Fruit fly (Drosophila melanogaster) whole organism, wandering third instar larva: ENCODE data around the gene jumu.

Experiments used
- Abd-B ChIP-seq: fragments of >200 bp; optimal IDR thresholded peaks from 2 replicates; lab custom pipeline; 2017; ENCODE audit warnings: missing biosample characterization, missing genetic modification characterization
- CG32264 ChIP-seq: fragments of 200-800 bp; sonication (Bioruptor generic); optimal IDR thresholded peaks from 2 replicates; lab custom pipeline; 2016; ENCODE audit warnings: missing biosample characterization, missing genetic modification characterization
- CG9705 ChIP-seq: fragments of 200-800 bp; sonication (Bioruptor generic); optimal IDR thresholded peaks from 2 replicates; lab custom pipeline; 2018; ENCODE audit warnings: missing biosample characterization, mild to moderate bottlenecking, missing genetic modification characterization
- CrebA ChIP-seq: fragments of 200-800 bp; sonication (Bioruptor generic); optimal IDR thresholded peaks from 2 replicates; lab custom pipeline; 2016; ENCODE audit warnings: missing biosample characterization, mild to moderate bottlenecking, missing genetic modification characterization, borderline replicate concordance
- Dfd ChIP-seq: fragments of >200 bp; optimal IDR thresholded peaks from 2 replicates; lab custom pipeline; 2017; ENCODE audit warnings: missing biosample characterization, missing genetic modification characterization
- Dif ChIP-seq: fragments of 200-275, 200-300 bp; sonication (Bioruptor generic); optimal IDR thresholded peaks from 2 replicates; lab custom pipeline; 2018; ENCODE audit warnings: missing biosample characterization, missing genetic modification characterization; ENCODE audit not compliant: partially characterized antibody
- GATAd ChIP-seq: sonication (Bioruptor generic); optimal IDR thresholded peaks from 2 replicates; lab custom pipeline; 2016; ENCODE audit warnings: missing biosample characterization, missing genetic modification characterization
- HLH106 ChIP-seq: fragments of 200-800 bp; optimal IDR thresholded peaks from 3 replicates; lab custom pipeline; 2019; ENCODE audit warnings: missing biosample characterization, mild to moderate bottlenecking, missing genetic modification characterization, moderate library complexity
- Hnf4 ChIP-seq: fragments of 200-800 bp; sonication (Bioruptor generic); optimal IDR thresholded peaks from 2 replicates; lab custom pipeline; 2016; ENCODE audit warnings: missing biosample characterization, mild to moderate bottlenecking, missing genetic modification characterization
- Hr78 ChIP-seq: fragments of >200 bp; optimal IDR thresholded peaks from 2 replicates; lab custom pipeline; 2017; ENCODE audit warnings: missing biosample characterization, missing genetic modification characterization
- Hr83 ChIP-seq: fragments of 200-300 bp; sonication (Bioruptor generic); optimal IDR thresholded peaks from 2 replicates; lab custom pipeline; 2016; ENCODE audit warnings: missing biosample characterization, mild to moderate bottlenecking, missing genetic modification characterization, moderate library complexity; ENCODE audit not compliant: poor library complexity, severe bottlenecking
- Jra ChIP-seq: sonication (Bioruptor generic); optimal IDR thresholded peaks from 2 replicates; lab custom pipeline; 2016; ENCODE audit warnings: missing biosample characterization, missing genetic modification characterization
- Mio ChIP-seq: sonication (Bioruptor generic); optimal IDR thresholded peaks from 2 replicates; lab custom pipeline; 2016; ENCODE audit warnings: missing biosample characterization, missing genetic modification characterization
- Myc ChIP-seq: fragments of >200 bp; optimal IDR thresholded peaks from 2 replicates; lab custom pipeline; 2017
- N ChIP-seq: fragments of >200 bp; optimal IDR thresholded peaks from 2 replicates; lab custom pipeline; 2018; ENCODE audit warnings: missing biosample characterization, missing external identifiers, missing genetic modification characterization
- OdsH ChIP-seq: fragments of 200-800 bp; sonication (Bioruptor generic); optimal IDR thresholded peaks from 2 replicates; lab custom pipeline; 2016; ENCODE audit warnings: missing biosample characterization, mild to moderate bottlenecking, missing genetic modification characterization
- Rel ChIP-seq, 2 experiments: fragments of 200-800 bp; sonication (Bioruptor generic) in 1 of 2; optimal IDR thresholded peaks; 2 replicates in 1 of 2; 3 replicates in 1 of 2; lab custom pipeline; 2016 to 2019; ENCODE audit warnings: mild to moderate bottlenecking in 2 of 2, missing biosample characterization in 2 of 2, missing genetic modification characterization in 2 of 2, moderate library complexity in 1 of 2
- Sp1 ChIP-seq: fragments of 200-800 bp; sonication (Bioruptor generic); optimal IDR thresholded peaks from 3 replicates; lab custom pipeline; 2019; ENCODE audit warnings: missing biosample characterization, mild to moderate bottlenecking, missing genetic modification characterization, moderate library complexity
- Vsx2 ChIP-seq: fragments of 200-300, 225-300 bp; sonication (Bioruptor generic); optimal IDR thresholded peaks from 2 replicates; lab custom pipeline; 2018; ENCODE audit warnings: missing biosample characterization, missing genetic modification characterization; ENCODE audit not compliant: partially characterized antibody
- br ChIP-seq: fragments of 200-800 bp; sonication (Bioruptor generic); optimal IDR thresholded peaks from 2 replicates; lab custom pipeline; 2016; ENCODE audit warnings: missing biosample characterization, missing genetic modification characterization
- brk ChIP-seq: fragments of 200-800 bp; sonication (Bioruptor generic); optimal IDR thresholded peaks from 2 replicates; lab custom pipeline; 2016; ENCODE audit warnings: missing biosample characterization, mild to moderate bottlenecking, missing genetic modification characterization
- dl ChIP-seq, 2 experiments: fragments of 175-275, 200-275 bp in 1 of 2; fragments of 200-275 bp in 1 of 2; sonication (Bioruptor generic); optimal IDR thresholded peaks; lab custom pipeline; 2018; ENCODE audit warnings: mild to moderate bottlenecking in 2 of 2, missing biosample characterization in 2 of 2, missing genetic modification characterization in 2 of 2, moderate library complexity in 2 of 2; ENCODE audit not compliant: partially characterized antibody in 2 of 2, insufficient read depth in 1 of 2
- dmrt93B ChIP-seq: fragments of 200-800 bp; sonication (Bioruptor generic); optimal IDR thresholded peaks from 2 replicates; lab custom pipeline; 2018; ENCODE audit warnings: missing biosample characterization, mild to moderate bottlenecking, missing genetic modification characterization
- dsf ChIP-seq: sonication (Bioruptor generic); optimal IDR thresholded peaks from 2 replicates; lab custom pipeline; 2016; ENCODE audit warnings: missing biosample characterization, missing genetic modification characterization, borderline replicate concordance
- ey ChIP-seq: fragments of 200-800 bp; sonication (Bioruptor generic); optimal IDR thresholded peaks from 2 replicates; lab custom pipeline; 2016; ENCODE audit warnings: missing biosample characterization, missing genetic modification characterization
- foxo ChIP-seq, 2 experiments: fragments of 200-800 bp; sonication (Bioruptor generic); optimal IDR thresholded peaks; 2 replicates in 1 of 2; 3 replicates in 1 of 2; lab custom pipeline; 2016 to 2017; ENCODE audit warnings: missing biosample characterization in 2 of 2, missing genetic modification characterization in 2 of 2
- fru ChIP-seq: fragments of 200-800 bp; sonication (Bioruptor generic); optimal IDR thresholded peaks from 3 replicates; lab custom pipeline; 2016; ENCODE audit warnings: missing biosample characterization, mild to moderate bottlenecking, missing genetic modification characterization
- h ChIP-seq: fragments of 200-800 bp; sonication (Bioruptor generic); optimal IDR thresholded peaks from 3 replicates; lab custom pipeline; 2016; ENCODE audit warnings: missing biosample characterization, mild to moderate bottlenecking, missing genetic modification characterization
- jim ChIP-seq: fragments of 175-275, 200-325 bp; sonication (Bioruptor generic); optimal IDR thresholded peaks from 2 replicates; lab custom pipeline; 2016; ENCODE audit warnings: missing biosample characterization, mild to moderate bottlenecking, missing genetic modification characterization
- lola ChIP-seq: fragments of >200 bp; optimal IDR thresholded peaks from 2 replicates; lab custom pipeline; 2017; ENCODE audit warnings: missing biosample characterization, missing genetic modification characterization
- pan ChIP-seq: fragments of >200 bp; optimal IDR thresholded peaks from 2 replicates; lab custom pipeline; 2017
- psq ChIP-seq: fragments of 200-800 bp; sonication (Bioruptor generic); optimal IDR thresholded peaks from 3 replicates; lab custom pipeline; 2017; ENCODE audit warnings: missing biosample characterization, mild to moderate bottlenecking, missing genetic modification characterization, moderate library complexity
- rgr ChIP-seq: fragments of 200-800 bp; sonication (Bioruptor generic); optimal IDR thresholded peaks from 3 replicates; lab custom pipeline; 2016; ENCODE audit warnings: missing biosample characterization, mild to moderate bottlenecking, missing genetic modification characterization
- sage ChIP-seq: fragments of 200-800 bp; sonication (Bioruptor generic); optimal IDR thresholded peaks from 2 replicates; lab custom pipeline; 2016; ENCODE audit warnings: missing biosample characterization, mild to moderate bottlenecking, missing genetic modification characterization
- sv ChIP-seq: fragments of 200-800 bp; sonication (Bioruptor generic); optimal IDR thresholded peaks from 3 replicates; lab custom pipeline; 2016; ENCODE audit warnings: missing biosample characterization, missing genetic modification characterization
- tai ChIP-seq: sonication (Bioruptor generic); optimal IDR thresholded peaks from 2 replicates; lab custom pipeline; 2016; ENCODE audit warnings: missing biosample characterization, missing genetic modification characterization
- usp ChIP-seq: fragments of >200 bp; optimal IDR thresholded peaks from 2 replicates; lab custom pipeline; 2017; ENCODE audit warnings: missing biosample characterization, missing genetic modification characterization
- woc ChIP-seq: sonication (Bioruptor generic); optimal IDR thresholded peaks from 2 replicates; lab custom pipeline; 2016; ENCODE audit warnings: missing biosample characterization, mild to moderate bottlenecking, missing genetic modification characterization

The jumu gene

DNA sequence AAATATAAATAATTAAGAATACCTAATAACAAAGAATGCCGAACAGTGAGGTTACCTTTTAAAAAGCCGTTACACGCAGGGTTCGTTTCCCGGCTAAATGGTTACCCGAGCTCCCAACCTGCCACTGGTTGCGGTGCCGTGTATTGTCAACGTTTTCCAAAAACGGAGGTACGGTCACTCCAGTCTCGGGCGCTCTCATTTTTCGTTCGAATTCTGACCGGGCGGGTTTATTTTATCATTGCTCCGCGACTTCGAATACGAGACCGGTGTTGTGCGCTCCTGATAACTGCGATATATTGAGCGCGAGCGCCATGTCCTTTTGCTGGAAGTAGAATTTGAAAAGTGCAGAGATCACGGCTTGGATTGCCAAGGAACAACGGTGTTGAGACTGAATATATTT lies at the start of gene jumu:
Gene jumu, plus strand, starts transcription at position 196 of the 400 bp plus-strand sequence.
- TF ChIP-seq dl (GFP tag; optimal IDR thresholded peaks at IDR 0.05; lab: Kevin White, UChicago; ENCODE audit: insufficient read depth in 1 of 2, partially characterized antibody in 2 of 2) (no peak), Abd-B (GFP tag; lab: Kevin White, UChicago) (no peak), rgr (GFP tag; lab: Kevin White, UChicago) (no peak), HLH106 (no peak), Mio (GFP tag; lab: Kevin White, UChicago) (no peak), Hr83 (GFP tag; lab: Kevin White, UChicago) (peak; percentile 33), Rel (GFP tag; optimal IDR thresholded peaks at IDR 0.05; lab: Kevin White, UChicago) (no peak), Rel (tag; optimal IDR thresholded peaks at IDR 0.05; lab: Kevin White, UChicago) (peak; percentile 24), OdsH (no peak), dmrt93B (GFP tag; lab: Kevin White, UChicago) (no peak), Hr78 (GFP tag; lab: Kevin White, UChicago) (no peak), br (no peak), GATAd (GFP tag; lab: Kevin White, UChicago) (no peak), woc (GFP tag; lab: Kevin White, UChicago) (no peak), CG9705 (GFP tag; lab: Kevin White, UChicago) (no peak), Sp1 (GFP tag; lab: Kevin White, UChicago) (peak; percentile 11), Vsx2 (GFP tag; lab: Kevin White, UChicago) (no peak), lola (GFP tag; lab: Kevin White, UChicago) (no peak), sv (GFP tag; lab: Kevin White, UChicago) (peak; percentile 7), tai (no peak), brk (no peak), h (GFP tag; lab: Kevin White, UChicago) (no peak), N (GFP tag; lab: Kevin White, UChicago) (no peak), pan (lab: Kevin White, UChicago) (no peak), Jra (GFP tag; lab: Kevin White, UChicago) (no peak), foxo (GFP tag; optimal IDR thresholded peaks at IDR 0.05; lab: Kevin White, UChicago) (no peak), sage (no peak), ey (GFP tag; lab: Kevin White, UChicago) (no peak), jim (GFP tag; lab: Kevin White, UChicago) (no peak), CrebA (GFP tag; lab: Kevin White, UChicago) (no peak), psq (no peak), CG32264 (GFP tag; lab: Kevin White, UChicago) (no peak), Dif (no peak), fru (GFP tag; lab: Kevin White, UChicago) (peak; percentile 4), Hnf4 (GFP tag; lab: Kevin White, UChicago) (peak; percentile 12), dsf (GFP tag; lab: Kevin White, UChicago) (no peak), Myc (lab: Kevin White, UChicago) (no peak), usp (GFP tag; lab: Kevin White, UChicago) (no peak), Dfd (GFP tag; lab: Kevin White, UChicago) (no peak)

DNA sequence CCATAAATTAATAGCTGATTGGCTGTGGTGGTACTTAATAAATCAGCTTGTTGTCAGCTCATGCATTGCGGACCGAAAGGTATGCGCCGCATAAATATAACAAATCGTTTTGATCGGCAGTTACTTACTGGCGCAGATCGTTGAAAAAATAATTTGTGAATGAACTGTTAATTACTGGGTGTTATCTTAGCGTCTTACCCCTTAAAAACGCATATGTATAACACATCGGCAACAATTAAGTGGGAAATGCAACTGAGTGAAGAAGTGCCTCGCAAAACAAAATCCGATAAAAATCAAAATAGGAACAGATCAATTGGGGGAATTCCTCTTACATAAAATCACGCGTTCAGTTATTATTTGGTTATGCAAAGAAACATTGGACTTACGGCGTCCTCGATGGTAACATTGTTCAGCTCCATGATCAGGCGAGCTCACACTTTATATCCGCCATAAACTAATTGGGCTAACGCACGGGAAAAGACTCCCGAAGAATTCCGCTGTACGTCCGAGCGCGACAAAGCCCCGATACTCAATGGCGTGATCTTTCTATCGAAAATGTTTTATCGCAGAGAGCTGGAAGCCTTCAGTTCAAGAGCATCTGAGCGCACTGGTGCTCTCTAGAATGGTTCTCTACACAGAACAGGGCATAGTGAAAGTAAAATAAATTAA lies 38.8 kb upstream of the jumu start, which contains the start of gene CG6293:
Gene CG6293, minus strand, starts transcription at position 538 of the 669 bp plus-strand sequence.
- TF ChIP-seq Dif = peak; percentile 41
- no peak for TF ChIP-seq Hnf4 (GFP tag; lab: Kevin White, UChicago)

DNA sequence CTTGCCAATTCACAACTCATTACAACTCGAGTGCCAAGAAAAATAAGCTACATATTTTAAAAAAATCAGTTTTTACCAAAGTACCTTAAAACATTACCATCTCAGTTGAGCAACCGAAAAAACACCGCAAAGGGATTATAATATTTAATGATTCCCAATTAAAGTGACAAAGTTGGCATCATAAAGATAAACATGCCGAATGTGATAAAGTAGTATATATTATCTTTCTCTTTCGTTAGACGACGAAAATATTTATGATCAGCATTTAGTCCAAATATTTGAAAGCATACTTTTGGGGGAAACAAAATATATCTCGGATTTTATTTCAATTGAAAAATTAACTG lies 38.3 kb upstream of the jumu start:
- no peak for TF ChIP-seq Mio (GFP tag; lab: Kevin White, UChicago)
- no peak for TF ChIP-seq Myc (lab: Kevin White, UChicago)
